Worm (Caenorhabditis elegans) whole organism, L4 larva: ENCODE data around the gene fcmt-1.
A peak's percentile ranks its signal among the peaks of the same experiment; 100 is the strongest.

Experiments used
- D1046.2 ChIP-seq: fragments of 200-800 bp; sonication (Bioruptor generic); IDR thresholded peaks from 2 replicates; pipeline ENCODE4 v1.3.6; 2022; ENCODE audit warnings: missing genetic modification characterization, missing compliant biosample characterization
- F37D6.2 ChIP-seq: sonication (generic microtip); optimal IDR thresholded peaks from 2 replicates; lab custom pipeline; 2016; ENCODE audit warnings: mild to moderate bottlenecking, missing genetic modification characterization, missing compliant biosample characterization
- F44E2.7 ChIP-seq: fragments of 200-800 bp; sonication (Bioruptor generic); IDR thresholded peaks from 2 replicates; pipeline ENCODE4 v2.1.2; 2022; ENCODE audit warnings: missing genetic modification characterization, missing compliant biosample characterization
- T20F7.1 ChIP-seq: fragments of 200-800 bp; sonication (Bioruptor generic); optimal IDR thresholded peaks from 2 replicates; lab custom pipeline; 2018; ENCODE audit warnings: mild to moderate bottlenecking, missing genetic modification characterization, missing compliant biosample characterization
- Y48G9A.11 ChIP-seq: fragments of 200-800 bp; sonication (Bioruptor generic); IDR thresholded peaks from 2 replicates; pipeline ENCODE4 v1.3.6; 2022; ENCODE audit warnings: missing genetic modification reagents, missing genetic modification characterization, missing compliant biosample characterization
- ZK337.2 ChIP-seq: fragments of 200-800 bp; sonication (Bioruptor generic); IDR thresholded peaks from 2 replicates; pipeline ENCODE4 v1.3.6; 2022; ENCODE audit warnings: missing genetic modification reagents, missing genetic modification characterization, missing compliant biosample characterization
- ama-1 ChIP-seq: fragments of 150-350 bp; optimal IDR thresholded peaks from 2 replicates; lab custom pipeline; 2014; ENCODE audit warnings: inconsistent platforms, mixed read lengths
- arid-1 ChIP-seq: fragments of 200-800 bp; sonication (Bioruptor generic); conservative IDR thresholded peaks from 2 replicates; pipeline ENCODE4 v1.3.6; 2022; ENCODE audit warnings: missing genetic modification reagents, missing genetic modification characterization, missing compliant biosample characterization
- ceh-32 ChIP-seq: sonication (generic microtip); optimal IDR thresholded peaks from 2 replicates; lab custom pipeline; 2016; ENCODE audit warnings: mild to moderate bottlenecking, missing genetic modification characterization, missing compliant biosample characterization; ENCODE audit not compliant: poor library complexity
- ces-1 ChIP-seq: fragments of 150-350 bp; sonication (generic microtip); optimal IDR thresholded peaks from 4 replicates; lab custom pipeline; 2014; ENCODE audit warnings: missing biosample characterization, missing genetic modification reagents, missing genetic modification characterization
- cey-2 ChIP-seq: sonication (generic microtip); optimal IDR thresholded peaks from 3 replicates; lab custom pipeline; 2017; ENCODE audit warnings: missing genetic modification characterization, mild to moderate bottlenecking, missing compliant biosample characterization, antibody characterized with exemption, borderline replicate concordance; ENCODE audit not compliant: insufficient read depth
- daf-19 ChIP-seq: fragments of 200-800 bp; sonication (Bioruptor generic); conservative IDR thresholded peaks from 2 replicates; pipeline ENCODE4 v1.3.6; 2022; ENCODE audit warnings: missing genetic modification characterization, missing compliant biosample characterization
- daf-8 ChIP-seq: fragments of 200-800 bp; sonication (Bioruptor generic); IDR thresholded peaks from 2 replicates; pipeline ENCODE4 v1.3.6; 2022; ENCODE audit warnings: missing genetic modification characterization, missing compliant biosample characterization
- dmd-6 ChIP-seq: fragments of 200-800 bp; sonication (Bioruptor generic); IDR thresholded peaks from 2 replicates; pipeline ENCODE4 v1.3.6; 2022; ENCODE audit warnings: missing genetic modification reagents, missing genetic modification characterization, missing compliant biosample characterization
- dmd-9 ChIP-seq: fragments of 200-800 bp; sonication (Bioruptor generic); IDR thresholded peaks from 2 replicates; pipeline ENCODE4 v1.3.6; 2022; ENCODE audit warnings: missing genetic modification reagents, missing genetic modification characterization, missing compliant biosample characterization
- dpl-1 ChIP-seq: fragments of 150-350 bp; optimal IDR thresholded peaks from 2 replicates; lab custom pipeline; 2014; ENCODE audit warnings: missing biosample characterization, missing genetic modification reagents, missing genetic modification characterization
- duxl-1 ChIP-seq: sonication (generic microtip); optimal IDR thresholded peaks from 2 replicates; lab custom pipeline; 2016; ENCODE audit warnings: mild to moderate bottlenecking, missing genetic modification characterization, moderate library complexity, missing compliant biosample characterization; ENCODE audit not compliant: poor library complexity
- fkh-10 ChIP-seq: fragments of 150-350 bp; optimal IDR thresholded peaks from 2 replicates; lab custom pipeline; 2014; ENCODE audit warnings: missing biosample characterization, missing genetic modification reagents, missing genetic modification characterization
- fos-1 ChIP-seq: fragments of 150-350 bp; optimal IDR thresholded peaks from 2 replicates; lab custom pipeline; 2014; ENCODE audit warnings: missing biosample characterization, missing genetic modification characterization
- gei-8 ChIP-seq: fragments of 200-800 bp; sonication (Bioruptor generic); optimal IDR thresholded peaks from 2 replicates; lab custom pipeline; 2018; ENCODE audit warnings: mild to moderate bottlenecking, missing genetic modification characterization, missing compliant biosample characterization
- lim-7 ChIP-seq: fragments of 200-800 bp; sonication (Bioruptor generic); IDR thresholded peaks from 2 replicates; pipeline ENCODE4 v1.3.6; 2022; ENCODE audit warnings: missing genetic modification characterization, missing compliant biosample characterization
- lin-1 ChIP-seq: fragments of 200-800 bp; sonication (Bioruptor generic); IDR thresholded peaks from 2 replicates; pipeline ENCODE4 v1.3.6; 2022; ENCODE audit warnings: missing genetic modification reagents, missing genetic modification characterization, missing compliant biosample characterization
- lin-13 ChIP-seq: fragments of 150-350 bp; optimal IDR thresholded peaks from 2 replicates; lab custom pipeline; 2014; ENCODE audit warnings: missing biosample characterization, missing genetic modification reagents, missing genetic modification characterization
- lin-29 ChIP-seq: fragments of 200-800 bp; sonication (Bioruptor generic); IDR thresholded peaks from 2 replicates; pipeline ENCODE4 v1.3.6; 2022; ENCODE audit warnings: missing genetic modification reagents, missing genetic modification characterization, missing compliant biosample characterization
- lir-3 ChIP-seq: sonication (generic microtip); optimal IDR thresholded peaks from 2 replicates; lab custom pipeline; 2016; ENCODE audit warnings: mild to moderate bottlenecking, missing genetic modification characterization, missing compliant biosample characterization
- lsy-2 ChIP-seq, 2 experiments: fragments of 150-350 bp in 1 of 2; sonication (generic microtip) in 1 of 2; optimal IDR thresholded peaks; 2 replicates each; lab custom pipeline; 2014 to 2017; ENCODE audit warnings: missing biosample characterization in 2 of 2, missing genetic modification characterization in 2 of 2
- madf-9 ChIP-seq: fragments of 200-800 bp; sonication (Bioruptor generic); conservative IDR thresholded peaks from 2 replicates; pipeline ENCODE4 v1.3.6; 2022; ENCODE audit warnings: missing genetic modification reagents, missing genetic modification characterization, missing compliant biosample characterization
- mep-1 ChIP-seq: fragments of 150-350 bp; sonication (generic microtip); optimal IDR thresholded peaks from 3 replicates; lab custom pipeline; 2014; ENCODE audit warnings: missing biosample characterization, missing genetic modification characterization
- mes-2 ChIP-seq: sonication (generic microtip); optimal IDR thresholded peaks from 2 replicates; lab custom pipeline; 2016; ENCODE audit warnings: missing genotype, mild to moderate bottlenecking, missing genetic modification characterization, missing compliant biosample characterization; ENCODE audit not compliant: poor library complexity, severe bottlenecking
- mxl-2 ChIP-seq: fragments of 200-800 bp; sonication (Bioruptor generic); conservative IDR thresholded peaks from 2 replicates; pipeline ENCODE4 v1.3.6; 2022; ENCODE audit warnings: missing genetic modification reagents, missing genetic modification characterization, missing compliant biosample characterization
- nhr-111 ChIP-seq: fragments of 200-800 bp; sonication (Bioruptor generic); optimal IDR thresholded peaks from 2 replicates; lab custom pipeline; 2018; ENCODE audit warnings: mild to moderate bottlenecking, missing genetic modification characterization, missing compliant biosample characterization
- nhr-237 ChIP-seq: sonication (generic microtip); optimal IDR thresholded peaks from 2 replicates; lab custom pipeline; 2017; ENCODE audit warnings: missing biosample characterization, missing genetic modification characterization
- nhr-25 ChIP-seq: sonication (generic microtip); optimal IDR thresholded peaks from 2 replicates; lab custom pipeline; 2017; ENCODE audit warnings: missing genetic modification characterization, mild to moderate bottlenecking, missing compliant biosample characterization, antibody characterized with exemption, moderate library complexity, borderline replicate concordance; ENCODE audit not compliant: insufficient read depth
- nhr-41 ChIP-seq: fragments of 200-800 bp; sonication (Bioruptor generic); IDR thresholded peaks from 2 replicates; pipeline ENCODE4 v1.3.6; 2022; ENCODE audit warnings: missing genetic modification reagents, missing genetic modification characterization, missing compliant biosample characterization
- nhr-6 ChIP-seq: fragments of 150-350 bp; optimal IDR thresholded peaks from 2 replicates; lab custom pipeline; 2014; ENCODE audit warnings: missing biosample characterization, missing genetic modification characterization
- nhr-76 ChIP-seq: fragments of 150-350 bp; optimal IDR thresholded peaks from 2 replicates; lab custom pipeline; 2014; ENCODE audit warnings: missing biosample characterization, missing genetic modification characterization
- nhr-77 ChIP-seq: fragments of 150-350 bp; optimal IDR thresholded peaks from 2 replicates; lab custom pipeline; 2014; ENCODE audit warnings: missing biosample characterization, missing genetic modification characterization
- php-3 ChIP-seq: fragments of 200-800 bp; sonication (Bioruptor generic); IDR thresholded peaks from 2 replicates; pipeline ENCODE4 v1.3.6; 2022; ENCODE audit warnings: missing genetic modification reagents, missing genetic modification characterization, missing compliant biosample characterization
- pqm-1 ChIP-seq: sonication (generic microtip); optimal IDR thresholded peaks from 2 replicates; lab custom pipeline; 2017; ENCODE audit warnings: missing biosample characterization, missing genetic modification characterization
- rbr-2 ChIP-seq: sonication (generic microtip); optimal IDR thresholded peaks from 2 replicates; lab custom pipeline; 2016; ENCODE audit warnings: missing genotype, missing genetic modification characterization, missing compliant biosample characterization
- saeg-2 ChIP-seq: fragments of 200-800 bp; sonication (Bioruptor generic); IDR thresholded peaks from 2 replicates; pipeline ENCODE4 v1.3.6; 2022; ENCODE audit warnings: missing genetic modification reagents, missing genetic modification characterization, missing compliant biosample characterization
- sdz-12 ChIP-seq: fragments of 200-800 bp; sonication (Bioruptor generic); optimal IDR thresholded peaks from 2 replicates; lab custom pipeline; 2018; ENCODE audit warnings: mild to moderate bottlenecking, missing genetic modification characterization, missing compliant biosample characterization
- set-16 ChIP-seq: fragments of 200-800 bp; sonication (Bioruptor generic); IDR thresholded peaks from 2 replicates; pipeline ENCODE4 v1.3.6; 2022; ENCODE audit warnings: missing genetic modification reagents, missing genetic modification characterization, missing compliant biosample characterization
- skn-1 ChIP-seq: fragments of 150-350 bp; optimal IDR thresholded peaks from 2 replicates; lab custom pipeline; 2014; ENCODE audit warnings: missing biosample characterization, missing genetic modification characterization
- tag-97 ChIP-seq: fragments of 200-800 bp; sonication (Bioruptor generic); IDR thresholded peaks from 2 replicates; pipeline ENCODE4 v1.3.6; 2022; ENCODE audit warnings: missing genetic modification characterization, missing compliant biosample characterization
- vab-7 ChIP-seq: fragments of 200-800 bp; sonication (Bioruptor generic); IDR thresholded peaks from 2 replicates; pipeline ENCODE4 v1.3.6; 2022; ENCODE audit warnings: missing genetic modification reagents, missing genetic modification characterization, missing compliant biosample characterization
- zag-1 ChIP-seq: fragments of 150-350 bp; optimal IDR thresholded peaks from 2 replicates; lab custom pipeline; 2014; ENCODE audit warnings: missing biosample characterization, missing genetic modification characterization
- zip-2 ChIP-seq: fragments of 150-350 bp; optimal IDR thresholded peaks from 2 replicates; lab custom pipeline; 2014; ENCODE audit warnings: missing biosample characterization, missing genetic modification characterization
- ztf-11 ChIP-seq: fragments of 150-350 bp; optimal IDR thresholded peaks from 2 replicates; lab custom pipeline; 2014; ENCODE audit warnings: missing biosample characterization, missing genetic modification characterization
- ztf-7 ChIP-seq: fragments of 150-350 bp; optimal IDR thresholded peaks from 2 replicates; lab custom pipeline; 2014; ENCODE audit warnings: missing biosample characterization, missing genetic modification characterization

fcmt-1 gene

DNA sequence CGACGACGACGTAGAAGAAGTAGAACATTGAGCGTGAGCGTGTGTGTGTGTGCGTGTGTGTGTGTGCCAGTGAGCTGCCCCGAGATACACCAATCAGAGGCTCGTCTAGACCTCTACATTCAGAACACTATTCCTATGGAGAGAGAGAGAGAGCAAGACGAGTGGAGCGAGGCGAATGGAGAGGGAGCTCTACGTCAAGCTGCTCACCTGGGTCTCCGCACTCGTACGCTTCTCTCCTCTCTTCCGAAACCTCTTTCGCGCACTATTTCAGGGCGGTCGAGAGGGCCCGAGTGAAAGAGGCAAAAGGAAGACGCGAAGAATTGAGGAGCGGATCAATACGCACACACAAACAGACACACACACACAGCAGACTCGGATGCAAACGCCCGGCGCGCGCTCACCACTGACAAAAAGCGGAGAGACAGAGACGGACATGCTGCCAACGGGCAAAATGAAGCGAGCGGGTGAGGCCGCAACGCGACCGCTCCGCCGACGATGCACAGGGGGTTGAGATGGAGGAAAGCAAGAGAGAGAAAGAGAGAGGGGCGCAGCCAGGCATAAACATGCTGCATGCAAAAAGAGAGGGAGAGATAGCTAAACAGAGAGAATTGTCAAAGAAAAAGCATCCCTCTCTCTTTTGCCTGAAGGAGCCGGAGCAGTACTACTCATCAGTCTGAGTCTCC is 40.3 kb upstream of the fcmt-1 start:
- no peak for TF ChIP-seq F44E2.7 (GFP tag; lab: Robert Waterston, UW)
- TF ChIP-seq tag-97, result no peak
- TF ChIP-seq lim-7 (GFP tag; lab: Robert Waterston, UW), result no peak
- peak; percentile 82 for TF ChIP-seq T20F7.1 (GFP tag; lab: Kevin White, UChicago)
- peak; percentile 62 for TF ChIP-seq dmd-6
- peak; percentile 58 for TF ChIP-seq lir-3
- TF ChIP-seq daf-8, result no peak
- 0 out of 2 replicates have a peak, but pooled peaks have one; percentile 27 for TF ChIP-seq php-3 (GFP tag; lab: Robert Waterston, UW)
- TF ChIP-seq lin-13 (GFP tag; lab: Kevin White, UChicago), result peak; percentile 51
- TF ChIP-seq daf-19, result no peak
- no peak for TF ChIP-seq sdz-12 (GFP tag; lab: Kevin White, UChicago)
- peak; percentile 55 for TF ChIP-seq zip-2
- peak; percentile 67 for TF ChIP-seq saeg-2 (GFP tag; lab: Robert Waterston, UW)
- TF ChIP-seq nhr-111 (GFP tag; lab: Kevin White, UChicago), result peak; percentile 40
- no peak for TF ChIP-seq duxl-1 (tag; lab: Kevin White, UChicago)
- TF ChIP-seq fos-1 (tag; lab: Kevin White, UChicago), result no peak
- TF ChIP-seq ZK337.2 (GFP tag; lab: Robert Waterston, UW), result no peak
- TF ChIP-seq cey-2 (tag; lab: Kevin White, UChicago), result no peak
- TF ChIP-seq mes-2, result peak; percentile 58
- TF ChIP-seq nhr-237, result no peak
- TF ChIP-seq ceh-32, result peak; percentile 51
- no peak for TF ChIP-seq skn-1
- TF ChIP-seq lin-1 (GFP tag; lab: Robert Waterston, UW), result peak; percentile 24; the same call in 1 of the 2 replicates
- TF ChIP-seq dpl-1 (GFP tag; lab: Kevin White, UChicago), result peak; percentile 43
- TF ChIP-seq madf-9 (GFP tag; lab: Robert Waterston, UW), result peak; percentile 73; the same call in 1 of the 2 replicates
- no peak for TF ChIP-seq Y48G9A.11 (GFP tag; lab: Robert Waterston, UW)
- TF ChIP-seq set-16 (GFP tag; lab: Robert Waterston, UW), result peak; percentile 100
- peak; percentile 92 for TF ChIP-seq rbr-2 (tag; lab: Kevin White, UChicago)
- no peak for TF ChIP-seq ama-1 (lab: Kevin White, UChicago)
- peak; percentile 10 for TF ChIP-seq nhr-25 (tag; lab: Kevin White, UChicago)
- peak; percentile 55; the same call in 1 of the 2 replicates for TF ChIP-seq nhr-41 (GFP tag; lab: Robert Waterston, UW)
- TF ChIP-seq pqm-1 (tag; lab: Kevin White, UChicago), result peak; percentile 10
- TF ChIP-seq mep-1 (tag; lab: Kevin White, UChicago), result peak; percentile 90
- no peak for TF ChIP-seq ztf-7 (tag; lab: Kevin White, UChicago)
- TF ChIP-seq vab-7 (GFP tag; lab: Robert Waterston, UW), result no peak
- no peak for TF ChIP-seq lin-29 (GFP tag; lab: Robert Waterston, UW)
- TF ChIP-seq ztf-11 (tag; lab: Kevin White, UChicago), result no peak
- peak; percentile 68 for TF ChIP-seq nhr-6 (tag; lab: Kevin White, UChicago)
- no peak for TF ChIP-seq mxl-2 (GFP tag; lab: Robert Waterston, UW)
- TF ChIP-seq nhr-76 (tag; lab: Kevin White, UChicago), result no peak
- TF ChIP-seq ces-1 (GFP tag; lab: Kevin White, UChicago), result no peak
- TF ChIP-seq lsy-2 (tag; optimal IDR thresholded peaks at IDR 0.05; lab: Kevin White, UChicago), result peak; percentile 66 to 67
- TF ChIP-seq nhr-77 (tag; lab: Kevin White, UChicago), result peak; percentile 3
- peak; percentile 60 for TF ChIP-seq zag-1
- no peak for TF ChIP-seq D1046.2 (GFP tag; lab: Robert Waterston, UW)
- peak; percentile 69 for TF ChIP-seq gei-8 (GFP tag; lab: Kevin White, UChicago)
- TF ChIP-seq arid-1, result peak; percentile 41; the same call in 1 of the 2 replicates
- TF ChIP-seq dmd-9, result no peak
- peak; percentile 87 for TF ChIP-seq fkh-10 (GFP tag; lab: Kevin White, UChicago)
- peak; percentile 92 for TF ChIP-seq F37D6.2
